Fruit fly (Drosophila melanogaster) whole organism, prepupa: ENCODE results near the gene CG12278.

Experiments
- Blimp-1 ChIP-seq: fragments of 200-800 bp; sonication (Bioruptor generic); optimal IDR thresholded peaks from 3 replicates; lab custom pipeline; 2017; ENCODE audit warnings: missing biosample characterization, missing genetic modification characterization, mild to moderate bottlenecking, moderate library complexity, missing genetic modification reagents
- CG15336 ChIP-seq: fragments of 200-800 bp; sonication (Bioruptor generic); IDR thresholded peaks from 2 replicates; pipeline ENCODE4 v1.3.6; 2022; ENCODE audit warnings: missing biosample characterization, missing genetic modification characterization
- CG1621 ChIP-seq: fragments of 200-800 bp; sonication (Bioruptor generic); optimal IDR thresholded peaks from 3 replicates; lab custom pipeline; 2018; ENCODE audit warnings: missing biosample characterization, mild to moderate bottlenecking, missing genetic modification characterization
- CG6163 ChIP-seq: fragments of 200-800 bp; sonication (Bioruptor generic); IDR thresholded peaks from 3 replicates; pipeline ENCODE4 v1.3.6; 2022; ENCODE audit warnings: missing biosample characterization, missing genetic modification characterization
- CG8119 ChIP-seq: fragments of 200-800 bp; sonication (Bioruptor generic); IDR thresholded peaks from 3 replicates; pipeline ENCODE4 v1.3.6; 2022; ENCODE audit warnings: missing biosample characterization, missing genetic modification characterization
- Eip93F ChIP-seq: fragments of 200-800 bp; sonication (Bioruptor generic); optimal IDR thresholded peaks from 2 replicates; lab custom pipeline; 2016; ENCODE audit warnings: missing biosample characterization, mild to moderate bottlenecking, missing genetic modification characterization
- Ets21C ChIP-seq: fragments of 200-800 bp; sonication (Bioruptor generic); optimal IDR thresholded peaks from 3 replicates; lab custom pipeline; 2016; ENCODE audit warnings: missing biosample characterization, missing genetic modification characterization
- eg ChIP-seq: fragments of 200-800 bp; sonication (Bioruptor generic); IDR thresholded peaks from 3 replicates; pipeline ENCODE4 v1.3.6; 2022; ENCODE audit warnings: missing biosample characterization, missing genetic modification characterization
- fd59A ChIP-seq: fragments of 200-800 bp; sonication (Bioruptor generic); optimal IDR thresholded peaks from 2 replicates; lab custom pipeline; 2017; ENCODE audit warnings: missing biosample characterization, mild to moderate bottlenecking, missing genetic modification characterization, missing genetic modification reagents
- salr ChIP-seq, 2 experiments: fragments of 200-800 bp; sonication (Bioruptor generic); optimal IDR thresholded peaks; 3 replicates each; lab custom pipeline; 2016 to 2018; ENCODE audit warnings: missing biosample characterization in 2 of 2, missing genetic modification characterization in 2 of 2, mild to moderate bottlenecking in 1 of 2

- TF ChIP-seq Ets21C (GFP tag; lab: Kevin White, UChicago) (no peak), eg (GFP tag; lab: Robert Waterston, UW) (no peak), fd59A (no peak), CG8119 (GFP tag; lab: Robert Waterston, UW) (no peak), CG6163 (GFP tag; lab: Robert Waterston, UW) (no peak), CG1621 (no peak), CG15336 (GFP tag; lab: Robert Waterston, UW) (no peak), Blimp-1 (no peak), Eip93F (no peak), salr (GFP tag; optimal IDR thresholded peaks at IDR 0.05; lab: Kevin White, UChicago) (no peak)
Measured at dm6 chr3R:21078211-21078610, 34.3 kb downstream of the CG12278 start.
